Fruit fly (Drosophila melanogaster) whole organism, prepupa: Measurements from ENCODE around the gene CG32152.
A peak's percentile ranks its signal among the peaks of the same experiment; 100 is the strongest.

Experiments used
- Blimp-1 ChIP-seq: fragments of 200-800 bp; sonication (Bioruptor generic); optimal IDR thresholded peaks from 3 replicates; lab custom pipeline; 2017; ENCODE audit warnings: missing biosample characterization, missing genetic modification characterization, mild to moderate bottlenecking, moderate library complexity, missing genetic modification reagents
- CG10631 ChIP-seq: fragments of 200-800 bp; sonication (Bioruptor generic); optimal IDR thresholded peaks from 2 replicates; lab custom pipeline; 2016; ENCODE audit warnings: missing biosample characterization, missing genetic modification characterization
- CG10669 ChIP-seq: fragments of 200-800 bp; sonication (Bioruptor generic); optimal IDR thresholded peaks from 3 replicates; lab custom pipeline; 2018; ENCODE audit warnings: missing biosample characterization, mild to moderate bottlenecking, missing genetic modification characterization, moderate library complexity
- CG11294 ChIP-seq: fragments of 200-800 bp; sonication (Bioruptor generic); IDR thresholded peaks from 2 replicates; pipeline ENCODE4 v1.3.6; 2022; ENCODE audit warnings: missing biosample characterization, missing genetic modification characterization
- CG11762 ChIP-seq: fragments of 200-800 bp; sonication (Bioruptor generic); optimal IDR thresholded peaks from 3 replicates; lab custom pipeline; 2016; ENCODE audit warnings: missing biosample characterization, missing genetic modification characterization; ENCODE audit not compliant: insufficient read depth
- CG11902 ChIP-seq: fragments of 200-800 bp; sonication (Bioruptor generic); optimal IDR thresholded peaks from 3 replicates; lab custom pipeline; 2016; ENCODE audit warnings: missing biosample characterization, missing genetic modification characterization
- CG15336 ChIP-seq: fragments of 200-800 bp; sonication (Bioruptor generic); IDR thresholded peaks from 2 replicates; pipeline ENCODE4 v1.3.6; 2022; ENCODE audit warnings: missing biosample characterization, missing genetic modification characterization
- CG16779 ChIP-seq: fragments of 200-800 bp; sonication (Bioruptor generic); optimal IDR thresholded peaks from 3 replicates; lab custom pipeline; 2017; ENCODE audit warnings: missing biosample characterization, mild to moderate bottlenecking, missing genetic modification characterization
- CG3032 ChIP-seq: fragments of 200-800 bp; optimal IDR thresholded peaks from 2 replicates; lab custom pipeline; 2019; ENCODE audit warnings: missing biosample characterization, mild to moderate bottlenecking, missing genetic modification characterization, moderate library complexity
- CG31627 ChIP-seq: fragments of 200-800 bp; sonication (Bioruptor generic); optimal IDR thresholded peaks from 3 replicates; lab custom pipeline; 2016; ENCODE audit warnings: missing biosample characterization, missing genetic modification characterization
- CG34406 ChIP-seq: fragments of 200-800 bp; sonication (Bioruptor generic); optimal IDR thresholded peaks from 3 replicates; lab custom pipeline; 2016; ENCODE audit warnings: missing biosample characterization, missing genetic modification characterization
- CG4318 ChIP-seq: fragments of 200-800 bp; sonication (Bioruptor generic); optimal IDR thresholded peaks from 3 replicates; lab custom pipeline; 2017; ENCODE audit warnings: missing biosample characterization, mild to moderate bottlenecking, missing genetic modification characterization
- CG6163 ChIP-seq: fragments of 200-800 bp; sonication (Bioruptor generic); IDR thresholded peaks from 3 replicates; pipeline ENCODE4 v1.3.6; 2022; ENCODE audit warnings: missing biosample characterization, missing genetic modification characterization
- CG6276 ChIP-seq: fragments of 200-800 bp; sonication (Bioruptor generic); optimal IDR thresholded peaks from 2 replicates; lab custom pipeline; 2017; ENCODE audit warnings: missing biosample characterization, mild to moderate bottlenecking, missing genetic modification characterization
- CG6792 ChIP-seq: fragments of 200-800 bp; sonication (Bioruptor generic); optimal IDR thresholded peaks from 3 replicates; lab custom pipeline; 2016; ENCODE audit warnings: missing biosample characterization, missing genetic modification characterization
- CG6808 ChIP-seq: fragments of 200-800 bp; sonication (Bioruptor generic); optimal IDR thresholded peaks from 3 replicates; lab custom pipeline; 2017; ENCODE audit warnings: missing biosample characterization, missing genetic modification characterization, mild to moderate bottlenecking, moderate library complexity, missing genetic modification reagents
- CG6854 ChIP-seq: fragments of 200-800 bp; sonication (Bioruptor generic); optimal IDR thresholded peaks from 2 replicates; lab custom pipeline; 2017; ENCODE audit warnings: missing biosample characterization, mild to moderate bottlenecking, missing genetic modification characterization
- CG7368 ChIP-seq: fragments of 200-800 bp; sonication (Bioruptor generic); optimal IDR thresholded peaks from 3 replicates; lab custom pipeline; 2016; ENCODE audit warnings: missing biosample characterization, missing genetic modification characterization
- CG8319 ChIP-seq: fragments of 200-800 bp; sonication (Bioruptor generic); optimal IDR thresholded peaks from 3 replicates; lab custom pipeline; 2016; ENCODE audit warnings: missing biosample characterization, missing genetic modification characterization
- CG8632 ChIP-seq: fragments of 200-800 bp; sonication (Bioruptor generic); optimal IDR thresholded peaks from 3 replicates; lab custom pipeline; 2016; ENCODE audit warnings: missing biosample characterization, missing genetic modification characterization
- CG9139 ChIP-seq: fragments of 200-800 bp; sonication (Bioruptor generic); optimal IDR thresholded peaks from 3 replicates; lab custom pipeline; 2017; ENCODE audit warnings: missing biosample characterization, mild to moderate bottlenecking, missing genetic modification characterization
- Eip75B ChIP-seq: fragments of 200-800 bp; sonication (Bioruptor generic); optimal IDR thresholded peaks from 3 replicates; lab custom pipeline; 2016; ENCODE audit warnings: missing biosample characterization, missing genetic modification characterization
- Eip93F ChIP-seq: fragments of 200-800 bp; sonication (Bioruptor generic); optimal IDR thresholded peaks from 2 replicates; lab custom pipeline; 2016; ENCODE audit warnings: missing biosample characterization, mild to moderate bottlenecking, missing genetic modification characterization
- Ets21C ChIP-seq: fragments of 200-800 bp; sonication (Bioruptor generic); optimal IDR thresholded peaks from 3 replicates; lab custom pipeline; 2016; ENCODE audit warnings: missing biosample characterization, missing genetic modification characterization
- Ets96B ChIP-seq: fragments of 200-800 bp; optimal IDR thresholded peaks from 2 replicates; lab custom pipeline; 2019; ENCODE audit warnings: missing biosample characterization, mild to moderate bottlenecking, missing genetic modification characterization, moderate library complexity
- Gug ChIP-seq: fragments of 200-800 bp; sonication (Bioruptor generic); IDR thresholded peaks from 2 replicates; pipeline ENCODE4 v1.3.6; 2022; ENCODE audit warnings: missing biosample characterization, missing genetic modification characterization
- Hr38 ChIP-seq: sonication (Bioruptor generic); optimal IDR thresholded peaks from 2 replicates; lab custom pipeline; 2016; ENCODE audit warnings: missing biosample characterization, missing genetic modification characterization
- Hr39 ChIP-seq: fragments of 200-800 bp; sonication (Bioruptor generic); optimal IDR thresholded peaks from 2 replicates; lab custom pipeline; 2016; ENCODE audit warnings: missing biosample characterization, missing genetic modification characterization
- Smox ChIP-seq: fragments of 200-800 bp; sonication (Bioruptor generic); optimal IDR thresholded peaks from 3 replicates; lab custom pipeline; 2016; ENCODE audit warnings: missing biosample characterization, missing genetic modification characterization
- Sox102F ChIP-seq: fragments of 200-800 bp; sonication (Bioruptor generic); optimal IDR thresholded peaks from 2 replicates; lab custom pipeline; 2016; ENCODE audit warnings: missing biosample characterization, mild to moderate bottlenecking, missing genetic modification characterization
- Sox14 ChIP-seq: fragments of 200-800 bp; sonication (Bioruptor generic); optimal IDR thresholded peaks from 3 replicates; lab custom pipeline; 2016; ENCODE audit warnings: missing biosample characterization, missing genetic modification characterization
- achi ChIP-seq: fragments of 200-800 bp; sonication (Bioruptor generic); optimal IDR thresholded peaks from 3 replicates; lab custom pipeline; 2016; ENCODE audit warnings: missing biosample characterization, missing genetic modification characterization
- acj6 ChIP-seq: fragments of 200-800 bp; sonication (Bioruptor generic); optimal IDR thresholded peaks from 3 replicates; lab custom pipeline; 2016; ENCODE audit warnings: missing biosample characterization, missing genetic modification characterization
- cyc ChIP-seq: fragments of 200-800 bp; sonication (Bioruptor generic); optimal IDR thresholded peaks from 3 replicates; lab custom pipeline; 2016; ENCODE audit warnings: missing biosample characterization, missing genetic modification characterization
- dac ChIP-seq: fragments of 200-800 bp; sonication (Bioruptor generic); optimal IDR thresholded peaks from 2 replicates; lab custom pipeline; 2017; ENCODE audit warnings: missing biosample characterization, mild to moderate bottlenecking, missing genetic modification characterization
- eg ChIP-seq: fragments of 200-800 bp; sonication (Bioruptor generic); IDR thresholded peaks from 3 replicates; pipeline ENCODE4 v1.3.6; 2022; ENCODE audit warnings: missing biosample characterization, missing genetic modification characterization
- esn ChIP-seq: fragments of 200-800 bp; sonication (Bioruptor generic); optimal IDR thresholded peaks from 2 replicates; lab custom pipeline; 2016; ENCODE audit warnings: missing biosample characterization, mild to moderate bottlenecking, missing genetic modification characterization, moderate library complexity
- fd59A ChIP-seq: fragments of 200-800 bp; sonication (Bioruptor generic); optimal IDR thresholded peaks from 2 replicates; lab custom pipeline; 2017; ENCODE audit warnings: missing biosample characterization, mild to moderate bottlenecking, missing genetic modification characterization, missing genetic modification reagents
- lz ChIP-seq: fragments of 200-800 bp; sonication (Bioruptor generic); optimal IDR thresholded peaks from 3 replicates; lab custom pipeline; 2016; ENCODE audit warnings: missing biosample characterization, missing genetic modification characterization
- net ChIP-seq: fragments of 200-800 bp; sonication (Bioruptor generic); optimal IDR thresholded peaks from 3 replicates; lab custom pipeline; 2016; ENCODE audit warnings: missing biosample characterization, missing genetic modification characterization
- pdm3 ChIP-seq: fragments of 200-800 bp; sonication (Bioruptor generic); optimal IDR thresholded peaks from 3 replicates; lab custom pipeline; 2016; ENCODE audit warnings: missing biosample characterization, missing genetic modification characterization
- salr ChIP-seq, 2 experiments: fragments of 200-800 bp; sonication (Bioruptor generic); optimal IDR thresholded peaks; 3 replicates each; lab custom pipeline; 2016 to 2018; ENCODE audit warnings: missing biosample characterization in 2 of 2, missing genetic modification characterization in 2 of 2, mild to moderate bottlenecking in 1 of 2
- spab ChIP-seq: fragments of 200-800 bp; sonication (Bioruptor generic); optimal IDR thresholded peaks from 2 replicates; lab custom pipeline; 2017; ENCODE audit warnings: missing biosample characterization, mild to moderate bottlenecking, missing genetic modification characterization, missing genetic modification reagents
- ss ChIP-seq, 2 experiments: fragments of 200-800 bp; sonication (Bioruptor generic); optimal IDR thresholded peaks; 2 replicates in 1 of 2; 3 replicates in 1 of 2; lab custom pipeline; 2017 to 2018; ENCODE audit warnings: mild to moderate bottlenecking in 2 of 2, missing biosample characterization in 2 of 2, missing genetic modification characterization in 2 of 2, moderate library complexity in 1 of 2
- svp ChIP-seq: fragments of 200-800 bp; sonication (Bioruptor generic); peaks from one replicate; lab custom pipeline; 2016; ENCODE audit warnings: missing biosample characterization, missing genetic modification characterization
- vri ChIP-seq: fragments of 200-800 bp; sonication (Bioruptor generic); optimal IDR thresholded peaks from 3 replicates; lab custom pipeline; 2016; ENCODE audit warnings: missing biosample characterization, mild to moderate bottlenecking, missing genetic modification characterization

Gene CG32152

dm6 chr3L:16128973-16129745, 14.7 kb downstream of the CG32152 start, which contains the start of gene SsRbeta (continued):
- TF ChIP-seq CG7368 (GFP tag; lab: Kevin White, UChicago) (no peak), dac (GFP tag; lab: Kevin White, UChicago) (no peak), Blimp-1 (GFP tag; lab: Kevin White, UChicago) (no peak), lz (no peak), CG6163 (GFP tag; lab: Robert Waterston, UW) (peak; percentile 20), CG10631 (peak; percentile 18), Gug (peak; percentile 33), CG11902 (GFP tag; lab: Kevin White, UChicago) (no peak), CG8632 (no peak), salr (GFP tag; optimal IDR thresholded peaks at IDR 0.05; lab: Kevin White, UChicago) (no peak), Sox102F (no peak), Eip75B (no peak), CG9139 (GFP tag; lab: Kevin White, UChicago) (no peak), CG34406 (GFP tag; lab: Kevin White, UChicago) (no peak), CG8319 (GFP tag; lab: Kevin White, UChicago) (no peak), Ets96B (no peak), Hr39 (no peak), esn (GFP tag; lab: Kevin White, UChicago) (peak; percentile 19), pdm3 (no peak), CG31627 (no peak)

dm6 chr3L:16128481-16128972, 15.3 kb downstream of the CG32152 start, which contains the start of gene Pgm1:
Gene Pgm1 (minus strand): TSS chr3L:16128531.
- TF ChIP-seq spab (GFP tag; lab: Kevin White, UChicago), result no peak
- peak; percentile 80 for TF ChIP-seq CG15336 (GFP tag; lab: Robert Waterston, UW)
- no peak for TF ChIP-seq dac (GFP tag; lab: Kevin White, UChicago)
- TF ChIP-seq Eip75B, result peak; percentile 93
- peak; percentile 86 for TF ChIP-seq CG8319 (GFP tag; lab: Kevin White, UChicago)
- TF ChIP-seq ss (GFP tag; optimal IDR thresholded peaks at IDR 0.05; lab: Kevin White, UChicago), result no peak
- TF ChIP-seq fd59A (GFP tag; lab: Kevin White, UChicago), result peak; percentile 78
- TF ChIP-seq CG11902 (GFP tag; lab: Kevin White, UChicago), result peak; percentile 85
- TF ChIP-seq Eip93F (GFP tag; lab: Kevin White, UChicago), result no peak
- TF ChIP-seq CG9139 (GFP tag; lab: Kevin White, UChicago), result no peak
- TF ChIP-seq CG3032, result peak; percentile 79
- peak; percentile 66; the same call in 1 of the 2 replicates for TF ChIP-seq CG11294
- TF ChIP-seq CG6792 (GFP tag; lab: Kevin White, UChicago), result peak; percentile 92
- peak; percentile 44 for TF ChIP-seq Hr38 (GFP tag; lab: Kevin White, UChicago)
- TF ChIP-seq eg (GFP tag; lab: Robert Waterston, UW), result peak; percentile 85
- TF ChIP-seq vri (GFP tag; lab: Kevin White, UChicago), result peak; percentile 93
- no peak for TF ChIP-seq CG4318 (GFP tag; lab: Kevin White, UChicago)
- TF ChIP-seq Sox14, result peak; percentile 96
- peak; percentile 87 for TF ChIP-seq CG6854
- TF ChIP-seq CG6163 (GFP tag; lab: Robert Waterston, UW), result no peak; the same call in 1 of the 3 replicates
- TF ChIP-seq net (GFP tag; lab: Kevin White, UChicago), result no peak
- TF ChIP-seq CG6276 (GFP tag; lab: Kevin White, UChicago), result no peak
- peak; percentile 89 for TF ChIP-seq CG11762 (GFP tag; lab: Kevin White, UChicago)
- peak; percentile 99 for TF ChIP-seq svp (GFP tag; lab: Kevin White, UChicago)
- no peak; the same call in none of the 2 replicates for TF ChIP-seq Gug
- peak; percentile 94 for TF ChIP-seq cyc
- TF ChIP-seq Blimp-1 (GFP tag; lab: Kevin White, UChicago), result peak; percentile 71
- TF ChIP-seq CG16779 (tag; lab: Kevin White, UChicago), result no peak
- TF ChIP-seq pdm3, result peak; percentile 95
- TF ChIP-seq CG6808 (GFP tag; lab: Kevin White, UChicago), result peak; percentile 83
- TF ChIP-seq Ets96B, result peak; percentile 83
- TF ChIP-seq achi (GFP tag; lab: Kevin White, UChicago), result peak; percentile 89
- TF ChIP-seq Smox (GFP tag; lab: Kevin White, UChicago), result peak; percentile 94
- peak; percentile 87 for TF ChIP-seq CG10669 (GFP tag; lab: Kevin White, UChicago)
- TF ChIP-seq Ets21C (GFP tag; lab: Kevin White, UChicago), result peak; percentile 89
- peak; percentile 95 for TF ChIP-seq lz
- TF ChIP-seq acj6, result peak; percentile 92
- TF ChIP-seq CG31627, result peak; percentile 96
- peak; percentile 96 for TF ChIP-seq esn (GFP tag; lab: Kevin White, UChicago)
- TF ChIP-seq CG8632, result peak; percentile 89
